Fruit fly (Drosophila melanogaster) whole organism, embryonic: ENCODE measurements around the gene RabX6.
A peak's percentile ranks its signal among the peaks of the same experiment; 100 is the strongest.

Experiments used
- ATbp ChIP-seq: fragments of 200-800 bp; sonication (Bioruptor generic); optimal IDR thresholded peaks from 2 replicates; lab custom pipeline; 2017; ENCODE audit warnings: missing biosample characterization, mild to moderate bottlenecking, missing genetic modification characterization, missing genetic modification reagents
- CG11247 ChIP-seq: fragments of 200-800 bp; sonication (Bioruptor generic); IDR thresholded peaks from 2 replicates; pipeline ENCODE4 v1.3.6; 2022; ENCODE audit warnings: missing biosample characterization, missing genetic modification characterization
- CG13424 ChIP-seq: fragments of 200-800 bp; sonication (Bioruptor generic); optimal IDR thresholded peaks from 2 replicates; lab custom pipeline; 2019; ENCODE audit warnings: missing biosample characterization, mild to moderate bottlenecking, missing genetic modification characterization, moderate library complexity
- CG13775 ChIP-seq: fragments of 200-800 bp; sonication (Bioruptor generic); optimal IDR thresholded peaks from 3 replicates; lab custom pipeline; 2017; ENCODE audit warnings: missing biosample characterization, mild to moderate bottlenecking, missing genetic modification characterization
- CG14710 ChIP-seq: fragments of 200-800 bp; sonication (Bioruptor generic); optimal IDR thresholded peaks from 3 replicates; lab custom pipeline; 2019; ENCODE audit warnings: missing biosample characterization, mild to moderate bottlenecking, missing genetic modification characterization, moderate library complexity
- CG16863 ChIP-seq: fragments of 200-800 bp; sonication (Bioruptor generic); optimal IDR thresholded peaks from 3 replicates; lab custom pipeline; 2016; ENCODE audit warnings: missing biosample characterization, missing genetic modification characterization
- CG18262 ChIP-seq: fragments of 200-800 bp; optimal IDR thresholded peaks from 3 replicates; lab custom pipeline; 2019; ENCODE audit warnings: missing biosample characterization, mild to moderate bottlenecking, missing genetic modification characterization, moderate library complexity
- CG18476 ChIP-seq: fragments of 200-800 bp; sonication (Bioruptor generic); optimal IDR thresholded peaks from 2 replicates; lab custom pipeline; 2016; ENCODE audit warnings: missing biosample characterization, mild to moderate bottlenecking, missing genetic modification characterization
- CG31224 ChIP-seq: fragments of 200-800 bp; sonication (Bioruptor generic); IDR thresholded peaks from 2 replicates; pipeline ENCODE4 v1.3.6; 2022; ENCODE audit warnings: missing biosample characterization, missing genetic modification characterization
- CG3163 ChIP-seq: fragments of 200-800 bp; sonication (Bioruptor generic); optimal IDR thresholded peaks from 3 replicates; lab custom pipeline; 2016; ENCODE audit warnings: missing biosample characterization, missing genetic modification characterization
- CG32772 ChIP-seq: fragments of 200-800 bp; sonication (Bioruptor generic); IDR thresholded peaks from 2 replicates; pipeline ENCODE4 v1.3.6; 2022; ENCODE audit warnings: missing biosample characterization, missing genetic modification characterization
- CG4424 ChIP-seq: fragments of 200-800 bp; sonication (Bioruptor generic); optimal IDR thresholded peaks from 3 replicates; lab custom pipeline; 2016; ENCODE audit warnings: missing biosample characterization, missing genetic modification characterization
- CG7556 ChIP-seq: fragments of 200-800 bp; sonication (Bioruptor generic); optimal IDR thresholded peaks from 2 replicates; lab custom pipeline; 2017; ENCODE audit warnings: missing biosample characterization, mild to moderate bottlenecking, missing genetic modification characterization
- CG8290 ChIP-seq, 3 experiments: fragments of 200-800 bp; sonication (Bioruptor generic); optimal IDR thresholded peaks; 2 replicates each; lab custom pipeline; 2016 to 2019; ENCODE audit warnings: missing biosample characterization in 3 of 3, missing genetic modification characterization in 3 of 3, mild to moderate bottlenecking in 2 of 3, moderate library complexity in 1 of 3
- CG8359 ChIP-seq: fragments of 200-800 bp; sonication (Bioruptor generic); optimal IDR thresholded peaks from 2 replicates; lab custom pipeline; 2017; ENCODE audit warnings: missing biosample characterization, mild to moderate bottlenecking, missing genetic modification characterization, borderline replicate concordance
- CG8388 ChIP-seq: fragments of 200-800 bp; sonication (Bioruptor generic); optimal IDR thresholded peaks from 2 replicates; lab custom pipeline; 2019; ENCODE audit warnings: missing biosample characterization, mild to moderate bottlenecking, missing genetic modification characterization, moderate library complexity
- CkIIα-i1 ChIP-seq: fragments of 200-800 bp; sonication (Bioruptor generic); IDR thresholded peaks from 2 replicates; pipeline ENCODE4 v1.3.6; 2022; ENCODE audit warnings: missing biosample characterization, missing genetic modification characterization
- D ChIP-seq, 2 experiments: fragments of 200-800 bp in 1 of 2; fragments of >200 bp in 1 of 2; sonication (Bioruptor generic) in 1 of 2; optimal IDR thresholded peaks; 2 replicates in 1 of 2; 3 replicates in 1 of 2; lab custom pipeline; 2017; ENCODE audit warnings: mild to moderate bottlenecking in 1 of 2, missing biosample characterization in 1 of 2, missing genetic modification characterization in 1 of 2, missing genetic modification reagents in 1 of 2
- Dad ChIP-seq: fragments of 200-800 bp; sonication (Bioruptor generic); optimal IDR thresholded peaks from 3 replicates; lab custom pipeline; 2016; ENCODE audit warnings: missing biosample characterization, missing genetic modification characterization
- Dbx ChIP-seq: fragments of 200-800 bp; sonication (Bioruptor generic); IDR thresholded peaks from 3 replicates; pipeline ENCODE4 v1.3.6; 2022; ENCODE audit warnings: missing biosample characterization, missing genetic modification characterization
- Drgx ChIP-seq: fragments of 200-800 bp; sonication (Bioruptor generic); IDR thresholded peaks from 2 replicates; pipeline ENCODE4 v1.3.6; 2022; ENCODE audit warnings: missing biosample characterization, missing genetic modification characterization
- Hmr ChIP-seq: fragments of 200-800 bp; sonication (Bioruptor generic); optimal IDR thresholded peaks from 3 replicates; lab custom pipeline; 2017; ENCODE audit warnings: mild to moderate bottlenecking, missing biosample characterization, missing genetic modification reagents, missing genetic modification characterization
- Kr ChIP-seq: fragments of 200-800 bp; sonication (Bioruptor generic); optimal IDR thresholded peaks from 2 replicates; lab custom pipeline; 2017; ENCODE audit warnings: missing biosample characterization, mild to moderate bottlenecking, missing genetic modification characterization
- Nf-YC ChIP-seq: fragments of 200-800 bp; optimal IDR thresholded peaks from 3 replicates; lab custom pipeline; 2019; ENCODE audit warnings: missing biosample characterization, mild to moderate bottlenecking, missing genetic modification characterization, moderate library complexity
- Optix ChIP-seq: fragments of 200-800 bp; sonication (Bioruptor generic); IDR thresholded peaks from 3 replicates; pipeline ENCODE4 v1.3.6; 2022; ENCODE audit warnings: missing biosample characterization, missing genetic modification characterization
- Ptx1 ChIP-seq: fragments of 200-800 bp; sonication (Bioruptor generic); IDR thresholded peaks from 2 replicates; pipeline ENCODE4 v1.3.6; 2022; ENCODE audit warnings: missing biosample characterization, missing genetic modification characterization
- Scr ChIP-seq: fragments of 200-800 bp; sonication (Bioruptor generic); IDR thresholded peaks from 2 replicates; pipeline ENCODE4 v1.3.6; 2022; ENCODE audit warnings: missing biosample characterization, missing genetic modification characterization; ENCODE audit not compliant: partially characterized antibody
- Ssrp ChIP-seq: fragments of 200-800 bp; sonication (Bioruptor generic); optimal IDR thresholded peaks from 2 replicates; lab custom pipeline; 2018; ENCODE audit warnings: missing biosample characterization, mild to moderate bottlenecking, missing genetic modification characterization, moderate library complexity
- al ChIP-seq: fragments of 200-800 bp; sonication (Bioruptor generic); IDR thresholded peaks from 2 replicates; pipeline ENCODE4 v1.3.6; 2022; ENCODE audit warnings: missing biosample characterization, missing genetic modification characterization
- amos ChIP-seq: fragments of 200-800 bp; sonication (Bioruptor generic); IDR thresholded peaks from 2 replicates; pipeline ENCODE4 v1.3.6; 2022; ENCODE audit warnings: missing biosample characterization, missing genetic modification characterization; ENCODE audit not compliant: partially characterized antibody
- aop ChIP-seq: fragments of 200-800 bp; sonication (Bioruptor generic); IDR thresholded peaks from 2 replicates; pipeline ENCODE4 v1.3.6; 2022; ENCODE audit warnings: missing biosample characterization, missing genetic modification characterization
- bbx ChIP-seq: fragments of 200-800 bp; sonication (Bioruptor generic); IDR thresholded peaks from 2 replicates; pipeline ENCODE4 v1.3.6; 2022; ENCODE audit warnings: missing biosample characterization, missing genetic modification characterization; ENCODE audit not compliant: partially characterized antibody
- chif ChIP-seq, 2 experiments: fragments of 200-800 bp; sonication (Bioruptor generic); optimal IDR thresholded peaks; 3 replicates each; lab custom pipeline; 2016; ENCODE audit warnings: missing biosample characterization in 2 of 2, missing genetic modification characterization in 2 of 2
- emc ChIP-seq: fragments of 200-800 bp; sonication (Bioruptor generic); optimal IDR thresholded peaks from 2 replicates; lab custom pipeline; 2016; ENCODE audit warnings: missing biosample characterization, missing genetic modification characterization
- ems ChIP-seq: fragments of 200-800 bp; sonication (Bioruptor generic); optimal IDR thresholded peaks from 3 replicates; lab custom pipeline; 2016; ENCODE audit warnings: missing biosample characterization, missing genetic modification characterization
- esg ChIP-seq: fragments of 200-800 bp; sonication (Bioruptor generic); conservative IDR thresholded peaks from 2 replicates; pipeline ENCODE4 v1.3.6; 2022; ENCODE audit warnings: missing biosample characterization, missing genetic modification characterization
- gcm ChIP-seq: fragments of 200-800 bp; sonication (Bioruptor generic); optimal IDR thresholded peaks from 2 replicates; lab custom pipeline; 2019; ENCODE audit warnings: missing biosample characterization, mild to moderate bottlenecking, missing genetic modification characterization, moderate library complexity
- grau ChIP-seq: fragments of 200-800 bp; optimal IDR thresholded peaks from 3 replicates; lab custom pipeline; 2019; ENCODE audit warnings: missing biosample characterization, mild to moderate bottlenecking, missing genetic modification characterization, moderate library complexity
- hkb ChIP-seq, 2 experiments: fragments of 200-800 bp in 1 of 2; fragments of >200 bp in 1 of 2; sonication (Bioruptor generic) in 1 of 2; IDR thresholded peaks in 1 of 2; optimal IDR thresholded peaks in 1 of 2; 2 replicates each; pipeline versions ENCODE4 v1.3.6 to Lab custom; 2017 to 2022; ENCODE audit warnings: missing biosample characterization in 1 of 2, missing genetic modification characterization in 1 of 2
- inv ChIP-seq: fragments of 200-800 bp; sonication (Bioruptor generic); IDR thresholded peaks from 2 replicates; pipeline ENCODE4 v1.3.6; 2022; ENCODE audit warnings: missing biosample characterization, missing genetic modification characterization; ENCODE audit not compliant: partially characterized antibody
- kah ChIP-seq: fragments of 200-800 bp; sonication (Bioruptor generic); optimal IDR thresholded peaks from 2 replicates; lab custom pipeline; 2018; ENCODE audit warnings: missing biosample characterization, mild to moderate bottlenecking, missing genetic modification characterization
- oc ChIP-seq: fragments of 200-800 bp; sonication (Bioruptor generic); optimal IDR thresholded peaks from 2 replicates; lab custom pipeline; 2018; ENCODE audit warnings: missing biosample characterization, mild to moderate bottlenecking, missing genetic modification characterization, moderate library complexity
- otp ChIP-seq: fragments of 200-800 bp; sonication (Bioruptor generic); IDR thresholded peaks from 3 replicates; pipeline ENCODE4, ENCODE4 v1.3.6; 2022; ENCODE audit warnings: missing biosample characterization, missing genetic modification characterization
- pum ChIP-seq: fragments of 200-800 bp; sonication (Bioruptor generic); optimal IDR thresholded peaks from 2 replicates; lab custom pipeline; 2016; ENCODE audit warnings: missing biosample characterization, missing genetic modification characterization
- row ChIP-seq: fragments of 200-800 bp; sonication (Bioruptor generic); IDR thresholded peaks from 3 replicates; pipeline ENCODE4 v1.3.6; 2022; ENCODE audit warnings: missing biosample characterization, missing genetic modification characterization
- sima ChIP-seq: fragments of 200-800 bp; sonication (Bioruptor generic); optimal IDR thresholded peaks from 2 replicates; lab custom pipeline; 2016; ENCODE audit warnings: missing biosample characterization, missing genetic modification characterization
- sisA ChIP-seq: fragments of 200-800 bp; sonication (Bioruptor generic); IDR thresholded peaks from 2 replicates; pipeline ENCODE4 v1.3.6; 2022; ENCODE audit warnings: missing biosample characterization, missing genetic modification characterization
- tgo ChIP-seq: fragments of 200-800 bp; sonication (Bioruptor generic); IDR thresholded peaks from 3 replicates; pipeline ENCODE4 v1.3.6; 2022; ENCODE audit warnings: missing biosample characterization, missing genetic modification characterization
- zfh1 ChIP-seq: fragments of 200-800 bp; sonication (Bioruptor generic); IDR thresholded peaks from 3 replicates; pipeline ENCODE4 v1.3.6; 2022; ENCODE audit warnings: missing biosample characterization, missing genetic modification characterization

The RabX6 gene

DNA sequence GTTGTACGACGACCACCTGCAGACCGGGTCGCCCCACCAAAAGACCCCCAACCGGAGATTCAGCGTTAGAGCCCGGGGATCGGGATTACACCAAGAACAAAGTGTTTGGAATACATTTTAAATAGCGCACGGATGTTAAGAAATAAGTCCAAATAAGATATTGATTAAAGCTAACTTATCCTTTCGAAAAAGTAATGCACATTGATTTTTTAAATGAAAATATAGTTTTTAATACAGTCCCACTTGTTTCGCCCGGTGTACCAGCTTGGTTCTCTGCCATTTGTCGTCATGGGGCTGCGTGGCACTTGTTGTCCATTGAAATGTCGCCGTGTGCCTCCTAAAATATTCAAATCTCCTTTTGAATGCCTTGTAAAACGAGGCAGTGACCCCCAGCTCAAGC is 30.7 kb downstream of the RabX6 start (continued):
- TF ChIP-seq al (GFP tag; lab: Robert Waterston, UW) (no peak), CG31224 (no peak), amos (GFP tag; lab: Robert Waterston, UW) (no peak), CG16863 (GFP tag; lab: Kevin White, UChicago) (peak; percentile 21), CG32772 (GFP tag; lab: Robert Waterston, UW) (peak; percentile 28), Drgx (GFP tag; lab: Robert Waterston, UW) (peak; percentile 80), Scr (GFP tag; lab: Robert Waterston, UW) (no peak), CG4424 (peak; percentile 30), sima (no peak), zfh1 (peak; percentile 49; the same call in 2 of the 3 replicates), CG8359 (GFP tag; lab: Kevin White, UChicago) (no peak), CG7556 (GFP tag; lab: Kevin White, UChicago) (peak; percentile 51), aop (no peak), inv (GFP tag; lab: Robert Waterston, UW) (no peak), grau (tag; lab: Kevin White, UChicago) (no peak), CG18476 (GFP tag; lab: Kevin White, UChicago) (no peak), CG14710 (tag; lab: Kevin White, UChicago) (peak; percentile 29), bbx (GFP tag; lab: Robert Waterston, UW) (no peak), Nf-YC (no peak), ems (GFP tag; lab: Kevin White, UChicago) (peak; percentile 41), CG8290 (GFP tag; optimal IDR thresholded peaks at IDR 0.05; lab: Kevin White, UChicago) (peak; percentile 6), CG8290 (tag; optimal IDR thresholded peaks at IDR 0.05; lab: Kevin White, UChicago) (no peak), row (peak; percentile 53; the same call in 2 of the 3 replicates), kah (peak; percentile 54), Optix (0 out of 3 replicates have a peak, but pooled peaks have one; percentile 17), sisA (peak; percentile 35; the same call in 1 of the 2 replicates), Dad (peak; percentile 37), Hmr (no peak), Dbx (GFP tag; lab: Robert Waterston, UW) (no peak), oc (tag; lab: Kevin White, UChicago) (peak; percentile 51), Ptx1 (GFP tag; lab: Robert Waterston, UW) (peak; percentile 31; the same call in 1 of the 2 replicates), emc (GFP tag; lab: Kevin White, UChicago) (no peak), esg (peak; percentile 41; the same call in 1 of the 2 replicates), gcm (peak; percentile 36), CG13775 (GFP tag; lab: Kevin White, UChicago) (peak; percentile 13), otp (0 out of 3 replicates have a peak, but pooled peaks have one; percentile 34), hkb (optimal IDR thresholded peaks at IDR 0.05; lab: Kevin White, UChicago) (no peak), hkb (GFP tag; IDR thresholded peaks at IDR 0.05; lab: Robert Waterston, UW) (0 out of 2 replicates have a peak, but pooled peaks have one; percentile 30), Kr (GFP tag; lab: Kevin White, UChicago) (no peak), CG11247 (GFP tag; lab: Robert Waterston, UW) (peak; percentile 22), CG13424 (tag; lab: Kevin White, UChicago) (peak; percentile 1), CG18262 (peak; percentile 59), CG8388 (peak; percentile 67), CG3163 (GFP tag; lab: Kevin White, UChicago) (no peak), D (optimal IDR thresholded peaks at IDR 0.05; lab: Kevin White, UChicago) (no peak), D (GFP tag; optimal IDR thresholded peaks at IDR 0.05; lab: Kevin White, UChicago) (peak; percentile 45), chif (GFP tag; optimal IDR thresholded peaks at IDR 0.05; lab: Kevin White, UChicago) (peak in 1 of 2 experiments; percentile 35), CkIIα-i1 (GFP tag; lab: Robert Waterston, UW) (no peak), Ssrp (no peak), tgo (GFP tag; lab: Robert Waterston, UW) (0 out of 3 replicates have a peak, but pooled peaks have one; percentile 28), ATbp (GFP tag; lab: Kevin White, UChicago) (peak; percentile 46), pum (GFP tag; lab: Kevin White, UChicago) (peak; percentile 14)
